Worm (Caenorhabditis elegans) whole organism, late embryonic: Measurements from ENCODE around the gene ubh-1.
A peak's percentile ranks its signal among the peaks of the same experiment; 100 is the strongest.

Experiments used
- K02D7.2 ChIP-seq: sonication (generic microtip); optimal IDR thresholded peaks from 2 replicates; lab custom pipeline; 2017; ENCODE audit warnings: mild to moderate bottlenecking, missing genetic modification characterization, missing compliant biosample characterization
- T23F11.4 ChIP-seq: fragments of 200-800 bp; sonication (Bioruptor generic); optimal IDR thresholded peaks from 2 replicates; lab custom pipeline; 2018; ENCODE audit warnings: mild to moderate bottlenecking, missing genetic modification characterization, missing compliant biosample characterization
- ahr-1 ChIP-seq: sonication (generic microtip); optimal IDR thresholded peaks from 2 replicates; lab custom pipeline; 2016; ENCODE audit warnings: missing genetic modification characterization, missing compliant biosample characterization
- ceh-19 ChIP-seq: fragments of 200-800 bp; sonication (Bioruptor generic); optimal IDR thresholded peaks from 2 replicates; lab custom pipeline; 2018; ENCODE audit warnings: mild to moderate bottlenecking, missing genetic modification characterization, missing compliant biosample characterization
- ceh-2 ChIP-seq: sonication (generic microtip); optimal IDR thresholded peaks from 2 replicates; lab custom pipeline; 2016; ENCODE audit warnings: missing genotype, missing genetic modification characterization, missing compliant biosample characterization
- ceh-22 ChIP-seq: sonication (generic microtip); optimal IDR thresholded peaks from 2 replicates; lab custom pipeline; 2017; ENCODE audit warnings: missing biosample characterization, missing genetic modification characterization
- ceh-24 ChIP-seq: sonication (generic microtip); optimal IDR thresholded peaks from 2 replicates; lab custom pipeline; 2016; ENCODE audit warnings: mild to moderate bottlenecking, missing genetic modification characterization, missing compliant biosample characterization
- ceh-34 ChIP-seq: sonication (generic microtip); optimal IDR thresholded peaks from 2 replicates; lab custom pipeline; 2016; ENCODE audit warnings: mild to moderate bottlenecking, missing genetic modification characterization, missing compliant biosample characterization
- ceh-6 ChIP-seq: fragments of 200-800 bp; sonication (Bioruptor generic); optimal IDR thresholded peaks from 2 replicates; lab custom pipeline; 2018; ENCODE audit warnings: mild to moderate bottlenecking, missing genetic modification characterization, missing compliant biosample characterization
- ceh-9 ChIP-seq: sonication (generic microtip); optimal IDR thresholded peaks from 2 replicates; lab custom pipeline; 2016; ENCODE audit warnings: mild to moderate bottlenecking, missing genetic modification characterization, inconsistent platforms, missing compliant biosample characterization
- elt-2 ChIP-seq: sonication (generic microtip); optimal IDR thresholded peaks from 2 replicates; lab custom pipeline; 2016; ENCODE audit warnings: missing genetic modification reagents, missing genetic modification characterization, missing compliant biosample characterization
- elt-4 ChIP-seq: sonication (generic microtip); optimal IDR thresholded peaks from 2 replicates; lab custom pipeline; 2016; ENCODE audit warnings: missing genetic modification characterization, missing compliant biosample characterization
- ets-4 ChIP-seq: sonication (generic microtip); optimal IDR thresholded peaks from 2 replicates; lab custom pipeline; 2016; ENCODE audit warnings: missing genetic modification characterization, missing compliant biosample characterization
- fax-1 ChIP-seq: sonication (generic microtip); optimal IDR thresholded peaks from 2 replicates; lab custom pipeline; 2016; ENCODE audit warnings: missing genotype, missing genetic modification characterization, missing compliant biosample characterization
- hlh-15 ChIP-seq: sonication (generic microtip); optimal IDR thresholded peaks from 2 replicates; lab custom pipeline; 2016; ENCODE audit warnings: missing genetic modification characterization, missing compliant biosample characterization
- hlh-30 ChIP-seq: sonication (generic microtip); optimal IDR thresholded peaks from 2 replicates; lab custom pipeline; 2017; ENCODE audit warnings: antibody characterized with exemption, missing genetic modification characterization, missing compliant biosample characterization; ENCODE audit not compliant: insufficient read depth
- mec-3 ChIP-seq: sonication (generic microtip); optimal IDR thresholded peaks from 2 replicates; lab custom pipeline; 2016; ENCODE audit warnings: borderline replicate concordance, missing genetic modification characterization, missing compliant biosample characterization
- nhr-11 ChIP-seq: fragments of 150-350 bp; optimal IDR thresholded peaks from 2 replicates; lab custom pipeline; 2014; ENCODE audit warnings: missing biosample characterization, missing genetic modification characterization
- nhr-232 ChIP-seq: sonication (generic microtip); optimal IDR thresholded peaks from 2 replicates; lab custom pipeline; 2016; ENCODE audit warnings: missing genetic modification characterization, missing compliant biosample characterization
- npax-4 ChIP-seq: sonication (generic microtip); optimal IDR thresholded peaks from 2 replicates; lab custom pipeline; 2016; ENCODE audit warnings: missing genetic modification characterization, missing compliant biosample characterization
- odd-2 ChIP-seq: sonication (generic microtip); optimal IDR thresholded peaks from 2 replicates; lab custom pipeline; 2017; ENCODE audit warnings: antibody characterized with exemption, mild to moderate bottlenecking, missing genetic modification characterization, missing compliant biosample characterization
- pag-3 ChIP-seq: sonication (generic microtip); optimal IDR thresholded peaks from 2 replicates; lab custom pipeline; 2016; ENCODE audit warnings: missing compliant biosample characterization, missing genetic modification characterization, borderline replicate concordance
- pat-9 ChIP-seq: fragments of 200-800 bp; sonication (Bioruptor generic); optimal IDR thresholded peaks from 2 replicates; lab custom pipeline; 2018; ENCODE audit warnings: mild to moderate bottlenecking, missing genetic modification characterization, moderate library complexity, missing compliant biosample characterization
- pax-1 ChIP-seq: fragments of 150-350 bp; optimal IDR thresholded peaks from 2 replicates; lab custom pipeline; 2014; ENCODE audit warnings: missing biosample characterization, missing genetic modification characterization
- pha-2 ChIP-seq: sonication (generic microtip); optimal IDR thresholded peaks from 2 replicates; lab custom pipeline; 2017; ENCODE audit warnings: mild to moderate bottlenecking, missing genetic modification characterization, missing compliant biosample characterization
- pros-1 ChIP-seq: fragments of 150-350 bp; optimal IDR thresholded peaks from 2 replicates; lab custom pipeline; 2014; ENCODE audit warnings: missing biosample characterization, missing genetic modification reagents, missing genetic modification characterization
- ref-2 ChIP-seq: sonication (generic microtip); optimal IDR thresholded peaks from 2 replicates; lab custom pipeline; 2016; ENCODE audit warnings: missing genetic modification characterization, missing compliant biosample characterization
- rnt-1 ChIP-seq: sonication (generic microtip); optimal IDR thresholded peaks from 2 replicates; lab custom pipeline; 2016; ENCODE audit warnings: missing genetic modification characterization, missing compliant biosample characterization
- syd-9 ChIP-seq: sonication (generic microtip); optimal IDR thresholded peaks from 2 replicates; lab custom pipeline; 2016; ENCODE audit warnings: mild to moderate bottlenecking, missing genetic modification characterization, moderate library complexity, missing compliant biosample characterization
- tbx-2 ChIP-seq: sonication (generic microtip); optimal IDR thresholded peaks from 2 replicates; lab custom pipeline; 2016; ENCODE audit warnings: missing genetic modification characterization, missing compliant biosample characterization
- ttx-3 ChIP-seq: sonication (generic microtip); optimal IDR thresholded peaks from 2 replicates; lab custom pipeline; 2016; ENCODE audit warnings: missing genetic modification reagents, missing genetic modification characterization, missing compliant biosample characterization
- unc-55 ChIP-seq: sonication (generic microtip); optimal IDR thresholded peaks from 2 replicates; lab custom pipeline; 2017; ENCODE audit warnings: missing biosample characterization, missing genetic modification reagents, missing genetic modification characterization
- unc-86 ChIP-seq: sonication (generic microtip); optimal IDR thresholded peaks from 2 replicates; lab custom pipeline; 2016; ENCODE audit warnings: missing genetic modification characterization, missing compliant biosample characterization
- ztf-16 ChIP-seq: sonication (generic microtip); optimal IDR thresholded peaks from 2 replicates; lab custom pipeline; 2017; ENCODE audit warnings: missing genetic modification characterization, missing compliant biosample characterization

ubh-1 gene

ce11 chrV:6503158-6503557 is 8.1 kb downstream of the ubh-1 start:
- TF ChIP-seq fax-1 (tag; lab: Kevin White, UChicago) (no peak), unc-55 (peak; percentile 59), ceh-19 (GFP tag; lab: Kevin White, UChicago) (no peak)

DNA sequence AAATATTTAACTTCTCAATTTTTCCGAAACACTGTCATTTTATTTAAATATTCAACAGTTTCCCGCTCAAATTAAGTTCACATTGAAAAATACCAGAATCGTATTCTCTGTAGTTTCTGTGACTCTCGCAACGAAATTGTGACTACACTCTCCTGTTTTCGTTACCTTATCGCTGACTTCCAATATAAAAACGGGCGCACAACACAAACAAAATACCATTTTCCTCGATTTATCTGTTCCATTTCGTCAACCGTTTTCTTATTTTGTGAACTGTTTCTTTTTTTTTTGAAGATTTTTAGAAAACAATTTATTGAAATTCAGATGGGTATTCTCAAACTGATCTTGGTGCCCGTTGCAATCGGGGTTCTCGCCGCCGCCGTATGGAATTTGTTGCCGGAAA is 12.3 kb downstream of the ubh-1 start, which contains the start of gene W01A11.1:
Gene W01A11.1 (plus strand): TSS at position 322 of the 400 bp plus-strand sequence.
- TF ChIP-seq ceh-34 (no peak), fax-1 (tag; lab: Kevin White, UChicago) (no peak), odd-2 (no peak), pax-1 (tag; lab: Kevin White, UChicago) (no peak), pha-2 (tag; lab: Kevin White, UChicago) (no peak)

DNA sequence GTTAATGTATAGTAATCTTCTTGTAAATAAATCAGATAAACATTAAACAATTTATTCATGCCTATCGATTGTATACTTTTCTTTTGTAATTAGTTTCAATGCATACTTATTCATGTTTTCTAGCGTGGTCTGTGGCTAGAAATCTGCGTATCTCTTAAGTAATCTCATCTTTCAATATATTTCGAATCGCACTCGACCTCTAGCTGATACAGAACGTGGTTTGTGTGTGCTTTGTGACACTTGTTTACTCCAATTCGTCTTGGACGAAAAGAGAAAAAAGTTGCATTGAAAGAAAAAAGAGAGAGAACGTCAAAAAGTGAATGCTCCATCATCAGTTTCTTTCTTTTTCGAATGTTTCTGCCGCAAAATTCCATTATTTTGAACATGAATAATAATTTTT is 12.8 kb downstream of the ubh-1 start:
- no peak for TF ChIP-seq pag-3 (tag; lab: Kevin White, UChicago)

DNA sequence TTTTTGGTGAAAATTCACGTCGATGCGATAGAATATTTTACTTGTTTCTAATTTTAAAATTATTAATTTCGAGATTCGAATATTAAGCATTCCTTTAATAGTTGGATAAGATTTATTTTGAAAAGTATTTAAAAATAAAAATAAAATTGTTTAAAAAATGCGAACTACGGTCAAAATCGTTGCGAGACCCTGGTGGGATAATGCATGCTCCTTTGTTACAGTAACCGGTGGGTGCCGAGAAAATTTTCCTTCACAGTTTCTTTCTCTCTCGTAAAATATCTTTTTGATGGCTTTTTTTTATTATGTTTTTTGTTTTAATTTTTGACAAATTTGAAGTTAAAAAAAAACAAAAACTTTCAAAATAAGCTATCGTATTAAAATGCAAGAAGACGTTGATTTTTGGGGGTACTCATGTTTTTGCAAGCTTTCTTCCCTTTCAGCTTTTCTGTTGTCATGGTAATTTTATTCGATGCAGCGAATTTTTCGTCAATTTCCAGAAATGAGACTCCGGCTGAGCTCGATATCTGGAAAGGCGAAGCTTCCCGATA is 14.5 kb downstream of the ubh-1 start, which contains the start of gene dgtr-1:
Gene dgtr-1 (plus strand): TSS at position 498 of the 548 bp plus-strand sequence.
- TF ChIP-seq unc-55 = no peak
- no peak for TF ChIP-seq ztf-16 (tag; lab: Kevin White, UChicago)
- TF ChIP-seq nhr-232 (tag; lab: Kevin White, UChicago) = no peak
- TF ChIP-seq pax-1 (tag; lab: Kevin White, UChicago) = no peak
- no peak for TF ChIP-seq hlh-15 (tag; lab: Kevin White, UChicago)
- no peak for TF ChIP-seq ceh-9 (tag; lab: Kevin White, UChicago)
- TF ChIP-seq syd-9 (tag; lab: Kevin White, UChicago) = no peak

DNA sequence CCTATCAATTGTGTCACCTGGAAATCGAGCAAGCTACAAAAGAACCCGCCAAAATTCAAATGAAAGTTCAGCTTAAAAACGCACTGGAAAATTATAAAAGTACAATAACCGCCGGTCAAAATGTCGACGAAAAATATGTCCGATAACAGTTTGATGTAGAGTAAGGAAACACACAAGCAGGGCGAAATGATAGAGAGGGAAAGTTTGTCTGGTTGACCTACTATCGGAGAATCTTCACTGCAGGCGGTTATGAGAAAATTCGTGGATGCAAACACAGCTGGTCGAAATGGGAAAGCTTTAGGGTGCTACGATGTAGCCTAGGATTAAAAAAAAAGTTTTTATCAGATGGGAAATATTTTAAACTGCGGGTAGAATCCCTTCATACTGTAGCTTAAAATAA is 15.9 kb downstream of the ubh-1 start:
- no peak for TF ChIP-seq ttx-3
- TF ChIP-seq ceh-6 (GFP tag; lab: Kevin White, UChicago) = no peak
- no peak for TF ChIP-seq tbx-2 (tag; lab: Kevin White, UChicago)

ce11 chrV:6493821-6494220 is 17.4 kb downstream of the ubh-1 start, which contains the start of gene cpt-6:
cpt-6 (minus strand) TSS chrV:6493921.
- TF ChIP-seq pat-9 (no peak), nhr-11 (tag; lab: Kevin White, UChicago) (peak; percentile 42)

DNA sequence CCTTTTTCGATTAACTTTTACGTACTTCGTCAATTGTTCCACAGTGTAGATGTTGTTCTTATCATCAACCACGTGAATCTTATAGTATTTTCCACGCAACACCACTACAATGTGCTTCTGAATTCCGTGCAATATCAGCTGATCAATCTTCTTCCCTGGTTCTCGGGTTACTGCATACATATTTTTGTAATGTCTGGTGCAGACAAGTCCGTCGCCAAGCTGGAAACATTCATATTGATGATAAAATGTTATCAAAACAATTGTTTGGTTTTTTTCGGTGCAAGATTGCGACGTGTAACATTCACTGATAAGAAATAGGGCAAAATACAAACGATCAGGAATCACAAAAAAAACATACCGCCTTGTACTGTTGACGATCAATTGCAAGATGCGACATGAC is 18.7 kb downstream of the ubh-1 start:
- TF ChIP-seq elt-2 (tag; lab: Kevin White, UChicago) = peak; percentile 95
- no peak for TF ChIP-seq ceh-22 (tag; lab: Kevin White, UChicago)
- no peak for TF ChIP-seq K02D7.2 (tag; lab: Kevin White, UChicago)
- TF ChIP-seq ceh-19 (GFP tag; lab: Kevin White, UChicago) = no peak
- TF ChIP-seq ceh-24 (tag; lab: Kevin White, UChicago) = no peak
- no peak for TF ChIP-seq unc-86 (tag; lab: Kevin White, UChicago)

DNA sequence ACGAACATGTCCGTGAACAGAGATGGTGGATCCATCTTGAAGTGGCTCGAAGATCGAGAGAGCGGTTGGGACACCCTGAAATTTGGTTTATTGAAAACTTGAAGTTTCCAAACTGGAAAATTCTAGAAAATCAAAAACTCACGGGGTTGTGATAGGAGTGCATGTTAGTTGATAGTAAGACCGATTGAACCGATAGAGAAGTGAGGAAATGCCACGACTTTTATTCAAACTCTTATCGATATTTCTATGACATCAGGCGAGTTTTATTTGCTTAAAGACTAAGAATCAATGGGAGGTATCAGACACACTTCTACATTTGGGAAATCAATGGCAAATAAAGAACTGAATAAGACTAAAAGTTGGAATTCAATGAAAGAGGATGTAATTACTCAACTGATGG is 22.4 kb downstream of the ubh-1 start, which contains the start of gene lec-10:
Gene lec-10 (minus strand): TSS at position 272 of the 400 bp plus-strand sequence.
- TF ChIP-seq ceh-19 (GFP tag; lab: Kevin White, UChicago) (no peak), elt-2 (tag; lab: Kevin White, UChicago) (peak; percentile 61)

DNA sequence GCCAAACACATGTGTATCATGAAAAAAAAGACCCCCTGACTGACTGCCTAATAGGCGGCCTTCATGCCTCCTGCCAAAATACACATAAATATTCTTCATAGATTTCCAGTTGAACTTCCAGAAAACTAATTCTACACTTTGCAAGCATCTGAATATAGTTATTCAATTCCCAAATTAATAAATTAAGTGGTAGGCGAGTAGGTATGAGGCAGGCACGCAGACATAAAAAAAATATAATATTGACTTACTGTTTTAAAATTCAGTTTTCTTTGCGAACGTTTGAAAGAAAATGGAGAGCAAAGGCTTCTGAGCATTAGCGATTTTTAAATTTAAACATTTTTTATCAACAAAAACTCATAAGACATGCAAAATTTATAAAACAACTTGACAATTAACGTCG is 23.3 kb downstream of the ubh-1 start:
- TF ChIP-seq unc-55 = no peak
- no peak for TF ChIP-seq ets-4 (tag; lab: Kevin White, UChicago)
- no peak for TF ChIP-seq hlh-30 (tag; lab: Kevin White, UChicago)
- TF ChIP-seq rnt-1 (tag; lab: Kevin White, UChicago) = no peak
- no peak for TF ChIP-seq ceh-2 (tag; lab: Kevin White, UChicago)
- no peak for TF ChIP-seq ref-2 (tag; lab: Kevin White, UChicago)
- no peak for TF ChIP-seq pros-1 (tag; lab: Kevin White, UChicago)
- TF ChIP-seq odd-2 = no peak
- TF ChIP-seq mec-3 = no peak
- TF ChIP-seq fax-1 (tag; lab: Kevin White, UChicago) = no peak
- no peak for TF ChIP-seq npax-4 (tag; lab: Kevin White, UChicago)
- TF ChIP-seq T23F11.4 (GFP tag; lab: Kevin White, UChicago) = no peak
- TF ChIP-seq ahr-1 = no peak
- no peak for TF ChIP-seq elt-4 (tag; lab: Kevin White, UChicago)
